Worm (Caenorhabditis elegans): ENCODE measurements around the gene rpl-7A.
A peak's percentile ranks its signal among the peaks of the same experiment; 100 is the strongest.

rpl-7A gene

DNA sequence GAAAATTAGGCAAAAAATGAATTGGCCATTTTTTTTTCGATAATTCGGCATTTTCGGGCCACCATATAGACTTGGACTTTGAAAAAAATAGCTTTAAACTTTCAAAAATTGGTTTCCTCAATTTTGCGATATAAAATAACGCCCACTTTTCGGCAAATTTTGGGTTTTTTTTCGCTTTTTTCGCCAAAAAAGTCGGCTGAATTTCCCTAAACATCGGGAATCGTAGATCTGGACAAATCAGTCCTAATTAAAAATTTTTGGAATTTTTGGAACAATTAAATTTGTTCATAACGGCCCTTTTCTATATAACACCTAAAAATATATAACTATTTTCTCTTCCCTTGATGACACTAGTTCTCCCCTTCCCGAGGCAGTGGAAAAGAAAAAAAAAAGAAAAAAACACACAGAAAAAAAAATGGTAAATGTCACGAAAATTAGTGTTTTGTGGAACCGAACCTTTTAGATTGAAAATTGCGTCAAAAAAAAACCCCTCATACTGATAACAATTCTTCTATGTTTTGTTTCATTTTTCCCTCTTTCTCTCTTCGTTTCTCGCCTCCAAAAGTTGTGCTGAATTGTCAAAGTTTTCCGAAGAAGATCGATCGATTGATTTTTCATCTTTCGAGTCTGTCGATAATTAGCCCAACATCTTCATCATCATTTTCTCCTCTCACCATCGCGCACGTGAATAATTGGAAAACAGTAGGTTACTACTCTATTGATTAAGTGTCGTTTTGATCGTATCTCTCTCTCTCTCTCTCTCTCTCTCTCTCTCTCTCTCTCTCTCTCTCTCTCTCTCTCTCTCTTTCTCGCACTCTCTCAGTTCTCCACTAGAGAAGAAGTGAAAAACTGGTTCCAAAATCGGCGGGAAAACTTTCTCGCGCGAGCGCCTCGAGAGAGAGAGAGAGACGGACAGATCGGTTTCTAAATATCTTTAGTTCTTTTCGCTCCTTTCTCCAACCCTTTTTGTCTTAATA is 10.2 kb upstream of the rpl-7A start, which contains the start of gene Y24D9A.6 (continued):
- TF ChIP-seq ceh-28 (tag; optimal IDR thresholded peaks at IDR 0.05) = peak; percentile 56
- TF ChIP-seq egl-43 (GFP tag; IDR thresholded peaks at IDR 0.05) = no peak
- TF ChIP-seq dve-1 (tag; optimal IDR thresholded peaks at IDR 0.05; ENCODE audit: insufficient read depth) = peak; percentile 64
- TF ChIP-seq unc-62 (GFP tag; optimal IDR thresholded peaks at IDR 0.05 in 1 of 2) = peak in 1 of 2 experiments; percentile 99
- TF ChIP-seq unc-62 (tag; optimal IDR thresholded peaks at IDR 0.05) = no peak
- TF ChIP-seq sdz-12 (GFP tag; optimal IDR thresholded peaks at IDR 0.05) = no peak
- TF ChIP-seq mdl-1 (tag; optimal IDR thresholded peaks at IDR 0.05) = peak; percentile 19 to 81
- peak; percentile 91 for TF ChIP-seq nhr-25 (tag; optimal IDR thresholded peaks at IDR 0.05; ENCODE audit: borderline replicate concordance, insufficient read depth)
- no peak for TF ChIP-seq dmd-9 (GFP tag; IDR thresholded peaks at IDR 0.05)
- no peak for TF ChIP-seq gei-8 (GFP tag; optimal IDR thresholded peaks at IDR 0.05)
- no peak for TF ChIP-seq fkh-10 (GFP tag; optimal IDR thresholded peaks at IDR 0.05)
- TF ChIP-seq daf-16 (GFP tag; optimal IDR thresholded peaks at IDR 0.05) = no peak
- TF ChIP-seq daf-16 (tag; optimal IDR thresholded peaks at IDR 0.05) = peak; percentile 3
- TF ChIP-seq nhr-237 (tag; optimal IDR thresholded peaks at IDR 0.05) = no peak
- TF ChIP-seq mdt-29 (GFP tag; IDR thresholded peaks at IDR 0.05) = no peak; the same call in 1 of the 2 replicates
- 0 out of 2 replicates have a peak, but pooled peaks have one; percentile 24 for TF ChIP-seq T26A8.4 (GFP tag; IDR thresholded peaks at IDR 0.05)
- TF ChIP-seq duxl-1 (tag; optimal IDR thresholded peaks at IDR 0.05; ENCODE audit: poor library complexity) = no peak
- TF ChIP-seq attf-4 (tag; optimal IDR thresholded peaks at IDR 0.05) = no peak
- TF ChIP-seq fos-1 (tag; optimal IDR thresholded peaks at IDR 0.05) = no peak
- peak; percentile 23 for TF ChIP-seq cey-2 (tag; optimal IDR thresholded peaks at IDR 0.05; ENCODE audit: borderline replicate concordance, insufficient read depth)
- TF ChIP-seq daf-8 (GFP tag; IDR thresholded peaks at IDR 0.05) = no peak
- TF ChIP-seq aly-2 (tag; optimal IDR thresholded peaks at IDR 0.05) = no peak
- no peak for TF ChIP-seq nhr-42 (GFP tag; IDR thresholded peaks at IDR 0.05)
- TF ChIP-seq daf-19 (GFP tag; conservative IDR thresholded peaks at IDR 0.05) = no peak
- peak; percentile 36 for TF ChIP-seq mes-2 (tag; optimal IDR thresholded peaks at IDR 0.05; ENCODE audit: poor library complexity, severe bottlenecking)
- TF ChIP-seq ztf-7 (tag; optimal IDR thresholded peaks at IDR 0.05) = no peak
- TF ChIP-seq unc-130 (GFP tag; optimal IDR thresholded peaks at IDR 0.05) = no peak
- peak; percentile 77 for TF ChIP-seq hlh-30 (tag; optimal IDR thresholded peaks at IDR 0.05; ENCODE audit: insufficient read depth)
- peak in 1 of 2 experiments; percentile 61 for TF ChIP-seq lsy-2 (tag; optimal IDR thresholded peaks at IDR 0.05)
- TF ChIP-seq lin-38 (GFP tag; IDR thresholded peaks at IDR 0.05) = peak; percentile 13; the same call in 1 of the 2 replicates
- no peak for TF ChIP-seq egl-27 (tag; optimal IDR thresholded peaks at IDR 0.05)
- TF ChIP-seq ceh-62 (tag; optimal IDR thresholded peaks at IDR 0.05) = no peak
- TF ChIP-seq nhr-10 (tag; optimal IDR thresholded peaks at IDR 0.05) = peak; percentile 27
- TF ChIP-seq dmd-8 (GFP tag; IDR thresholded peaks at IDR 0.05) = 0 out of 2 replicates have a peak, but pooled peaks have one; percentile 24
- no peak for TF ChIP-seq ceh-82 (tag; optimal IDR thresholded peaks at IDR 0.05)
- TF ChIP-seq lir-3 (tag; optimal IDR thresholded peaks at IDR 0.05) = no peak
- no peak for TF ChIP-seq D1046.2 (GFP tag; IDR thresholded peaks at IDR 0.05)
- TF ChIP-seq ZK546.5 (tag; optimal IDR thresholded peaks at IDR 0.05) = no peak
- no peak for TF ChIP-seq F44E2.7 (GFP tag; IDR thresholded peaks at IDR 0.05)
- TF ChIP-seq zfp-3 (GFP tag; conservative IDR thresholded peaks at IDR 0.05) = no peak
- no peak for TF ChIP-seq ceh-32 (tag; optimal IDR thresholded peaks at IDR 0.05; ENCODE audit: poor library complexity)
- TF ChIP-seq Y75B8A.6 (GFP tag; IDR thresholded peaks at IDR 0.05) = no peak
- TF ChIP-seq hmg-1.1 (GFP tag; IDR thresholded peaks at IDR 0.05) = peak; percentile 13; the same call in 1 of the 2 replicates
- no peak for TF ChIP-seq rbr-2 (tag; optimal IDR thresholded peaks at IDR 0.05)
- TF ChIP-seq Y105C5A.15 (GFP tag; IDR thresholded peaks at IDR 0.05) = no peak
- TF ChIP-seq R02D3.7 (tag; optimal IDR thresholded peaks at IDR 0.05) = no peak
- TF ChIP-seq zfp-2 (tag; optimal IDR thresholded peaks at IDR 0.05) = no peak
- TF ChIP-seq snpc-4 (tag; optimal IDR thresholded peaks at IDR 0.05) = no peak
- TF ChIP-seq nhr-6 (tag; optimal IDR thresholded peaks at IDR 0.05) = no peak
